Worm (Caenorhabditis elegans) whole organism, early embryonic: ENCODE measurements around the gene sra-37.

Experiments used
- B0310.2 ChIP-seq: sonication (generic microtip); optimal IDR thresholded peaks from 2 replicates; lab custom pipeline; 2016; ENCODE audit warnings: mild to moderate bottlenecking, missing genetic modification characterization, missing compliant biosample characterization
- F13C5.2 ChIP-seq: sonication (generic microtip); optimal IDR thresholded peaks from 2 replicates; lab custom pipeline; 2017; ENCODE audit warnings: mild to moderate bottlenecking, missing genetic modification characterization, inconsistent platforms, missing compliant biosample characterization
- aly-1 ChIP-seq: sonication (generic microtip); optimal IDR thresholded peaks from 2 replicates; lab custom pipeline; 2016; ENCODE audit warnings: missing genetic modification characterization, missing compliant biosample characterization
- ama-1 ChIP-seq: fragments of 150-350 bp; optimal IDR thresholded peaks from 2 replicates; lab custom pipeline; 2014
- ceh-13 ChIP-seq: fragments of 200-800 bp; sonication (Bioruptor generic); optimal IDR thresholded peaks from 2 replicates; lab custom pipeline; 2018; ENCODE audit warnings: mild to moderate bottlenecking, missing genetic modification characterization, missing compliant biosample characterization
- ceh-36 ChIP-seq: sonication (generic microtip); optimal IDR thresholded peaks from 2 replicates; lab custom pipeline; 2016; ENCODE audit warnings: missing genetic modification characterization, inconsistent platforms, missing compliant biosample characterization
- ets-7 ChIP-seq: sonication (generic microtip); optimal IDR thresholded peaks from 2 replicates; lab custom pipeline; 2016; ENCODE audit warnings: missing genotype, missing genetic modification characterization, missing compliant biosample characterization
- flt-1 ChIP-seq: fragments of 200-800 bp; sonication (Bioruptor generic); IDR thresholded peaks from 2 replicates; pipeline ENCODE4 v1.3.6; 2022; ENCODE audit warnings: missing genetic modification characterization, missing compliant biosample characterization
- hmbx-1 ChIP-seq: sonication (generic microtip); optimal IDR thresholded peaks from 2 replicates; lab custom pipeline; 2016; ENCODE audit warnings: mild to moderate bottlenecking, missing genetic modification characterization, missing compliant biosample characterization
- hmg-4 ChIP-seq: fragments of 200-800 bp; sonication (Bioruptor generic); optimal IDR thresholded peaks from 2 replicates; lab custom pipeline; 2018; ENCODE audit warnings: mild to moderate bottlenecking, missing genetic modification characterization, missing compliant biosample characterization
- hnd-1 ChIP-seq: sonication (generic microtip); optimal IDR thresholded peaks from 2 replicates; lab custom pipeline; 2016; ENCODE audit warnings: missing genetic modification characterization, missing compliant biosample characterization
- pes-1 ChIP-seq: fragments of 200-800 bp; sonication (Bioruptor generic); IDR thresholded peaks from 2 replicates; pipeline ENCODE4 v1.3.6; 2022; ENCODE audit warnings: missing genetic modification reagents, missing genetic modification characterization, missing compliant biosample characterization
- scrt-1 ChIP-seq: fragments of 200-800 bp; sonication (Bioruptor generic); IDR thresholded peaks from 2 replicates; pipeline ENCODE4 v1.3.6; 2022; ENCODE audit warnings: missing genetic modification characterization, missing compliant biosample characterization
- sea-1 ChIP-seq: fragments of 200-800 bp; sonication (Bioruptor generic); conservative IDR thresholded peaks from 2 replicates; pipeline ENCODE4 v1.3.6; 2022; ENCODE audit warnings: missing genetic modification characterization, missing compliant biosample characterization
- tbx-11 ChIP-seq: fragments of 200-800 bp; sonication (Bioruptor generic); IDR thresholded peaks from 2 replicates; pipeline ENCODE4 v1.3.6; 2022; ENCODE audit warnings: missing genetic modification characterization, missing compliant biosample characterization
- tbx-37 ChIP-seq: fragments of 200-800 bp; sonication (Bioruptor generic); conservative IDR thresholded peaks from 2 replicates; pipeline ENCODE4 v1.3.6; 2022; ENCODE audit warnings: missing genetic modification reagents, missing genetic modification characterization, missing compliant biosample characterization
- tra-4 ChIP-seq: sonication (generic microtip); optimal IDR thresholded peaks from 2 replicates; lab custom pipeline; 2017; ENCODE audit warnings: missing genetic modification characterization, missing compliant biosample characterization

The sra-37 gene

ce11 chrX:13893256-13893655 is at the start of gene sra-37:
sra-37 (minus strand) TSS chrX:13893356.
- no peak for TF ChIP-seq F13C5.2 (tag; lab: Kevin White, UChicago)
- TF ChIP-seq B0310.2 (tag; lab: Kevin White, UChicago), result no peak
- TF ChIP-seq ama-1 (lab: Kevin White, UChicago), result no peak
- no peak for TF ChIP-seq tra-4 (tag; lab: Kevin White, UChicago)
- no peak for TF ChIP-seq hmg-4 (GFP tag; lab: Kevin White, UChicago)

ce11 chrX:13941865-13942264 is 48.7 kb upstream of the sra-37 start:
- TF ChIP-seq F13C5.2 (tag; lab: Kevin White, UChicago) (no peak), pes-1 (no peak), tbx-37 (GFP tag; lab: Robert Waterston, UW) (no peak), hmbx-1 (tag; lab: Kevin White, UChicago) (no peak), tra-4 (tag; lab: Kevin White, UChicago) (no peak), ceh-36 (tag; lab: Kevin White, UChicago) (no peak), tbx-11 (GFP tag; lab: Robert Waterston, UW) (no peak), hnd-1 (no peak), flt-1 (GFP tag; lab: Robert Waterston, UW) (no peak), B0310.2 (tag; lab: Kevin White, UChicago) (no peak), ama-1 (lab: Kevin White, UChicago) (no peak)

- TF ChIP-seq ceh-13 (GFP tag; lab: Kevin White, UChicago), result no peak
- no peak for TF ChIP-seq tbx-11 (GFP tag; lab: Robert Waterston, UW)
- TF ChIP-seq tbx-37 (GFP tag; lab: Robert Waterston, UW), result no peak
- no peak for TF ChIP-seq hmbx-1 (tag; lab: Kevin White, UChicago)
- TF ChIP-seq F13C5.2 (tag; lab: Kevin White, UChicago), result no peak
- TF ChIP-seq ama-1 (lab: Kevin White, UChicago), result no peak
- TF ChIP-seq flt-1 (GFP tag; lab: Robert Waterston, UW), result no peak
Measured at ce11 chrX:13941296-13941695, 48.1 kb upstream of the sra-37 start.

- no peak for TF ChIP-seq ama-1 (lab: Kevin White, UChicago)
- no peak for TF ChIP-seq sea-1 (GFP tag; lab: Robert Waterston, UW)
- no peak for TF ChIP-seq ets-7 (tag; lab: Kevin White, UChicago)
- no peak for TF ChIP-seq tra-4 (tag; lab: Kevin White, UChicago)
- TF ChIP-seq tbx-11 (GFP tag; lab: Robert Waterston, UW), result no peak
- no peak for TF ChIP-seq aly-1 (tag; lab: Kevin White, UChicago)
- no peak for TF ChIP-seq flt-1 (GFP tag; lab: Robert Waterston, UW)
- TF ChIP-seq ceh-36 (tag; lab: Kevin White, UChicago), result no peak
- TF ChIP-seq scrt-1 (GFP tag; lab: Robert Waterston, UW), result no peak
- TF ChIP-seq hnd-1, result no peak
- TF ChIP-seq F13C5.2 (tag; lab: Kevin White, UChicago), result no peak
- no peak for TF ChIP-seq tbx-37 (GFP tag; lab: Robert Waterston, UW)
- TF ChIP-seq B0310.2 (tag; lab: Kevin White, UChicago), result no peak
- TF ChIP-seq ceh-13 (GFP tag; lab: Kevin White, UChicago), result no peak
- no peak for TF ChIP-seq hmbx-1 (tag; lab: Kevin White, UChicago)
- TF ChIP-seq pes-1, result no peak
Measured at ce11 chrX:13940287-13940686, 47.1 kb upstream of the sra-37 start.

- no peak for TF ChIP-seq ceh-13 (GFP tag; lab: Kevin White, UChicago)
- no peak for TF ChIP-seq sea-1 (GFP tag; lab: Robert Waterston, UW)
- no peak for TF ChIP-seq flt-1 (GFP tag; lab: Robert Waterston, UW)
- TF ChIP-seq tbx-37 (GFP tag; lab: Robert Waterston, UW), result no peak
- TF ChIP-seq tra-4 (tag; lab: Kevin White, UChicago), result no peak
- TF ChIP-seq hmbx-1 (tag; lab: Kevin White, UChicago), result no peak
Measured at ce11 chrX:13939388-13939787, 46.2 kb upstream of the sra-37 start.

- TF ChIP-seq ets-7 (tag; lab: Kevin White, UChicago), result no peak
- no peak for TF ChIP-seq tbx-37 (GFP tag; lab: Robert Waterston, UW)
- no peak for TF ChIP-seq F13C5.2 (tag; lab: Kevin White, UChicago)
- no peak for TF ChIP-seq flt-1 (GFP tag; lab: Robert Waterston, UW)
- TF ChIP-seq pes-1, result no peak
- no peak for TF ChIP-seq tra-4 (tag; lab: Kevin White, UChicago)
- no peak for TF ChIP-seq hmbx-1 (tag; lab: Kevin White, UChicago)
- TF ChIP-seq ceh-36 (tag; lab: Kevin White, UChicago), result no peak
- no peak for TF ChIP-seq aly-1 (tag; lab: Kevin White, UChicago)
- TF ChIP-seq sea-1 (GFP tag; lab: Robert Waterston, UW), result no peak
Measured at ce11 chrX:13937910-13938309, 44.8 kb upstream of the sra-37 start.

- TF ChIP-seq ceh-36 (tag; lab: Kevin White, UChicago), result no peak
Measured at ce11 chrX:13937350-13937749, 44.2 kb upstream of the sra-37 start.

- no peak for TF ChIP-seq pes-1
Measured at ce11 chrX:13936719-13937118, 43.6 kb upstream of the sra-37 start.

ce11 chrX:13934574-13934973 is 41.4 kb upstream of the sra-37 start, which contains the start of gene elt-3:
elt-3 (plus strand) TSS chrX:13934874.
- TF ChIP-seq tbx-11 (GFP tag; lab: Robert Waterston, UW) (no peak), B0310.2 (tag; lab: Kevin White, UChicago) (no peak), hmbx-1 (tag; lab: Kevin White, UChicago) (no peak), sea-1 (GFP tag; lab: Robert Waterston, UW) (no peak), ceh-13 (GFP tag; lab: Kevin White, UChicago) (no peak), tbx-37 (GFP tag; lab: Robert Waterston, UW) (no peak)
